Fruit fly (Drosophila melanogaster) whole organism, embryonic: ENCODE results near the gene CG8159.

ENCODE experiments used
- Atf-2 ChIP-seq: fragments of 200-800 bp; sonication (Bioruptor generic); optimal IDR thresholded peaks from 2 replicates; lab custom pipeline; 2016; ENCODE audit warnings: missing biosample characterization, missing genetic modification characterization
- B-H2 ChIP-seq: fragments of 200-800 bp; sonication (Bioruptor generic); optimal IDR thresholded peaks from 2 replicates; lab custom pipeline; 2018; ENCODE audit warnings: missing biosample characterization, mild to moderate bottlenecking, missing genetic modification characterization
- CG10267 ChIP-seq: fragments of 200-800 bp; sonication (Bioruptor generic); optimal IDR thresholded peaks from 2 replicates; lab custom pipeline; 2018; ENCODE audit warnings: missing biosample characterization, mild to moderate bottlenecking, missing genetic modification characterization, moderate library complexity
- CG10959 ChIP-seq: fragments of 200-800 bp; sonication (Bioruptor generic); IDR thresholded peaks from 2 replicates; pipeline ENCODE4 v1.3.6; 2022; ENCODE audit warnings: missing biosample characterization, missing genetic modification characterization
- CG10979 ChIP-seq: fragments of 200-800 bp; sonication (Bioruptor generic); optimal IDR thresholded peaks from 2 replicates; lab custom pipeline; 2018; ENCODE audit warnings: missing biosample characterization, mild to moderate bottlenecking, missing genetic modification characterization, moderate library complexity
- CG11398 ChIP-seq: fragments of 200-800 bp; sonication (Bioruptor generic); optimal IDR thresholded peaks from 2 replicates; lab custom pipeline; 2016; ENCODE audit warnings: missing biosample characterization, missing genetic modification characterization
- CG11504 ChIP-seq: fragments of 200-800 bp; sonication (Bioruptor generic); optimal IDR thresholded peaks from 3 replicates; lab custom pipeline; 2019; ENCODE audit warnings: missing biosample characterization, mild to moderate bottlenecking, missing genetic modification characterization, moderate library complexity
- CG11723 ChIP-seq: fragments of 200-800 bp; sonication (Bioruptor generic); optimal IDR thresholded peaks from 2 replicates; lab custom pipeline; 2017; ENCODE audit warnings: missing biosample characterization, mild to moderate bottlenecking, missing genetic modification characterization
- CG12155 ChIP-seq: fragments of 200-800 bp; sonication (Bioruptor generic); optimal IDR thresholded peaks from 3 replicates; lab custom pipeline; 2016; ENCODE audit warnings: missing biosample characterization, missing genetic modification characterization
- CG12219 ChIP-seq: fragments of 200-800 bp; sonication (Bioruptor generic); optimal IDR thresholded peaks from 3 replicates; lab custom pipeline; 2018; ENCODE audit warnings: missing biosample characterization, mild to moderate bottlenecking, missing genetic modification characterization
- CG12299 ChIP-seq: fragments of 200-800 bp; sonication (Bioruptor generic); optimal IDR thresholded peaks from 2 replicates; lab custom pipeline; 2018; ENCODE audit warnings: missing biosample characterization, mild to moderate bottlenecking, missing genetic modification characterization
- CG12744 ChIP-seq: fragments of 200-800 bp; sonication (Bioruptor generic); optimal IDR thresholded peaks from 2 replicates; lab custom pipeline; 2016; ENCODE audit warnings: missing biosample characterization, missing genetic modification characterization
- CG1603 ChIP-seq: fragments of 200-800 bp; sonication (Bioruptor generic); optimal IDR thresholded peaks from 2 replicates; lab custom pipeline; 2019; ENCODE audit warnings: missing biosample characterization, mild to moderate bottlenecking, missing genetic modification characterization, moderate library complexity
- CG16779 ChIP-seq: fragments of 200-800 bp; sonication (Bioruptor generic); IDR thresholded peaks from 2 replicates; pipeline ENCODE4 v1.3.6; 2022; ENCODE audit warnings: missing biosample characterization, missing genetic modification characterization
- CG17912 ChIP-seq: fragments of 200-800 bp; sonication (Bioruptor generic); optimal IDR thresholded peaks from 2 replicates; lab custom pipeline; 2018; ENCODE audit warnings: missing biosample characterization, mild to moderate bottlenecking, missing genetic modification characterization
- CG30403 ChIP-seq: fragments of 200-800 bp; sonication (Bioruptor generic); optimal IDR thresholded peaks from 3 replicates; lab custom pipeline; 2016; ENCODE audit warnings: missing biosample characterization, missing genetic modification characterization
- CG3065 ChIP-seq: fragments of 200-800 bp; sonication (Bioruptor generic); optimal IDR thresholded peaks from 2 replicates; lab custom pipeline; 2016; ENCODE audit warnings: missing biosample characterization, missing genetic modification characterization
- CG3281 ChIP-seq: fragments of 200-800 bp; sonication (Bioruptor generic); optimal IDR thresholded peaks from 3 replicates; lab custom pipeline; 2017; ENCODE audit warnings: missing biosample characterization, mild to moderate bottlenecking, missing genetic modification characterization
- CG33557 ChIP-seq: fragments of 200-800 bp; sonication (Bioruptor generic); optimal IDR thresholded peaks from 2 replicates; lab custom pipeline; 2019; ENCODE audit warnings: missing biosample characterization, mild to moderate bottlenecking, missing genetic modification characterization, moderate library complexity
- CG4404 ChIP-seq: fragments of 200-800 bp; sonication (Bioruptor generic); IDR thresholded peaks from 2 replicates; pipeline ENCODE4 v1.3.6; 2022; ENCODE audit warnings: missing biosample characterization, missing genetic modification characterization
- CG5180 ChIP-seq: fragments of 200-800 bp; sonication (Bioruptor generic); optimal IDR thresholded peaks from 3 replicates; lab custom pipeline; 2017; ENCODE audit warnings: missing biosample characterization, missing genetic modification characterization, mild to moderate bottlenecking, moderate library complexity, missing genetic modification reagents
- CG6765 ChIP-seq: fragments of 200-800 bp; sonication (Bioruptor generic); optimal IDR thresholded peaks from 3 replicates; lab custom pipeline; 2017; ENCODE audit warnings: missing biosample characterization, mild to moderate bottlenecking, missing genetic modification characterization
- CG6854 ChIP-seq: fragments of 200-800 bp; sonication (Bioruptor generic); optimal IDR thresholded peaks from 3 replicates; lab custom pipeline; 2017; ENCODE audit warnings: missing biosample characterization, mild to moderate bottlenecking, missing genetic modification characterization
- CG8478 ChIP-seq: fragments of >200 bp; optimal IDR thresholded peaks from 2 replicates; lab custom pipeline; 2018
- CG8924 ChIP-seq: fragments of 200-800 bp; optimal IDR thresholded peaks from 3 replicates; lab custom pipeline; 2019; ENCODE audit warnings: missing biosample characterization, mild to moderate bottlenecking, missing genetic modification characterization, moderate library complexity
- CG9817 ChIP-seq: fragments of 200-800 bp; sonication (Bioruptor generic); optimal IDR thresholded peaks from 2 replicates; lab custom pipeline; 2018; ENCODE audit warnings: missing biosample characterization, mild to moderate bottlenecking, missing genetic modification characterization, moderate library complexity
- D19B ChIP-seq: fragments of 200-800 bp; sonication (Bioruptor generic); optimal IDR thresholded peaks from 2 replicates; lab custom pipeline; 2017; ENCODE audit warnings: missing biosample characterization, mild to moderate bottlenecking, missing genetic modification characterization
- Dp ChIP-seq: fragments of 200-800 bp; sonication (Bioruptor generic); optimal IDR thresholded peaks from 2 replicates; lab custom pipeline; 2018; ENCODE audit warnings: missing biosample characterization, mild to moderate bottlenecking, missing genetic modification characterization, moderate library complexity
- ERR ChIP-seq: fragments of 200-800 bp; sonication (Bioruptor generic); optimal IDR thresholded peaks from 2 replicates; lab custom pipeline; 2016; ENCODE audit warnings: missing biosample characterization, missing genetic modification characterization
- Eip74EF ChIP-seq, 2 experiments: fragments of 200-800 bp in 1 of 2; fragments of >200 bp in 1 of 2; sonication (Bioruptor generic) in 1 of 2; optimal IDR thresholded peaks; 2 replicates each; lab custom pipeline; 2017 to 2019; ENCODE audit warnings: missing biosample characterization in 2 of 2, missing genetic modification characterization in 2 of 2, mild to moderate bottlenecking in 1 of 2, moderate library complexity in 1 of 2
- Ets97D ChIP-seq: fragments of 200-800 bp; sonication (Bioruptor generic); optimal IDR thresholded peaks from 3 replicates; lab custom pipeline; 2016; ENCODE audit warnings: missing biosample characterization, missing genetic modification characterization
- Jarid2 ChIP-seq: fragments of 200-800 bp; sonication (Bioruptor generic); optimal IDR thresholded peaks from 3 replicates; lab custom pipeline; 2017; ENCODE audit warnings: mild to moderate bottlenecking, missing biosample characterization, missing genetic modification reagents, missing genetic modification characterization
- Kr ChIP-seq: fragments of 200-800 bp; sonication (Bioruptor generic); optimal IDR thresholded peaks from 2 replicates; lab custom pipeline; 2017; ENCODE audit warnings: missing biosample characterization, mild to moderate bottlenecking, missing genetic modification characterization
- Mad ChIP-seq: fragments of 200-800 bp; sonication (Bioruptor generic); optimal IDR thresholded peaks from 2 replicates; lab custom pipeline; 2016; ENCODE audit warnings: missing biosample characterization, missing genetic modification characterization
- NC2α ChIP-seq: fragments of 200-800 bp; sonication (Bioruptor generic); optimal IDR thresholded peaks from 2 replicates; lab custom pipeline; 2016; ENCODE audit warnings: missing biosample characterization, missing genetic modification characterization
- NK7.1 ChIP-seq: fragments of 200-800 bp; sonication (Bioruptor generic); optimal IDR thresholded peaks from 3 replicates; lab custom pipeline; 2016; ENCODE audit warnings: missing biosample characterization, missing genetic modification characterization
- Oaz ChIP-seq: fragments of 200-800 bp; sonication (Bioruptor generic); IDR thresholded peaks from 2 replicates; pipeline ENCODE4 v1.3.6; 2022; ENCODE audit warnings: missing biosample characterization, missing genetic modification characterization
- Oli ChIP-seq: fragments of 200-800 bp; sonication (Bioruptor generic); optimal IDR thresholded peaks from 2 replicates; lab custom pipeline; 2018; ENCODE audit warnings: missing biosample characterization, mild to moderate bottlenecking, missing genetic modification characterization, moderate library complexity
- bowl ChIP-seq: fragments of 200-800 bp; sonication (Bioruptor generic); IDR thresholded peaks from 2 replicates; pipeline ENCODE4 v1.3.6; 2022; ENCODE audit warnings: missing biosample characterization, missing genetic modification characterization
- cad ChIP-seq: fragments of >200 bp; optimal IDR thresholded peaks from 2 replicates; lab custom pipeline; 2017; ENCODE audit warnings: missing biosample characterization, missing genetic modification characterization
- dysf ChIP-seq: fragments of 200-800 bp; sonication (Bioruptor generic); IDR thresholded peaks from 3 replicates; pipeline ENCODE4 v1.3.6; 2022; ENCODE audit warnings: missing biosample characterization, missing genetic modification characterization
- ftz-f1 ChIP-seq: fragments of 200-800 bp; sonication (Bioruptor generic); optimal IDR thresholded peaks from 2 replicates; lab custom pipeline; 2016; ENCODE audit warnings: missing biosample characterization, missing genetic modification characterization
- fu2 ChIP-seq: fragments of 200-800 bp; sonication (Bioruptor generic); optimal IDR thresholded peaks from 2 replicates; lab custom pipeline; 2016; ENCODE audit warnings: missing biosample characterization, missing genetic modification characterization
- gfzf ChIP-seq: fragments of 200-800 bp; sonication (Bioruptor generic); optimal IDR thresholded peaks from 2 replicates; lab custom pipeline; 2016; ENCODE audit warnings: missing biosample characterization, mild to moderate bottlenecking, missing genetic modification characterization, moderate library complexity
- nau ChIP-seq: fragments of 200-800 bp; sonication (Bioruptor generic); optimal IDR thresholded peaks from 3 replicates; lab custom pipeline; 2017; ENCODE audit warnings: missing biosample characterization, mild to moderate bottlenecking, missing genetic modification characterization, missing genetic modification reagents
- slou ChIP-seq: fragments of 200-800 bp; sonication (Bioruptor generic); optimal IDR thresholded peaks from 3 replicates; lab custom pipeline; 2016; ENCODE audit warnings: missing biosample characterization, missing genetic modification characterization
- sr ChIP-seq: fragments of 200-800 bp; sonication (Bioruptor generic); IDR thresholded peaks from 3 replicates; pipeline ENCODE4 v1.3.6; 2022; ENCODE audit warnings: missing biosample characterization, missing genetic modification characterization
- tin ChIP-seq: fragments of 200-800 bp; sonication (Bioruptor generic); optimal IDR thresholded peaks from 3 replicates; lab custom pipeline; 2016; ENCODE audit warnings: missing biosample characterization, missing genetic modification characterization
- unpg ChIP-seq: fragments of 200-800 bp; sonication (Bioruptor generic); optimal IDR thresholded peaks from 3 replicates; lab custom pipeline; 2018; ENCODE audit warnings: missing biosample characterization, mild to moderate bottlenecking, missing genetic modification characterization, moderate library complexity
- wor ChIP-seq: fragments of 200-800 bp; sonication (Bioruptor generic); IDR thresholded peaks from 2 replicates; pipeline ENCODE4 v1.3.6; 2022; ENCODE audit warnings: missing biosample characterization, missing genetic modification characterization

The CG8159 gene

dm6 chr3R:8731597-8732263 lies 5.1 kb downstream of the CG8159 start, which contains the start of the genes M1BP and CG8202 (continued):
- no peak for TF ChIP-seq CG11398 (GFP tag; lab: Kevin White, UChicago)
- TF ChIP-seq CG10979 (tag; lab: Kevin White, UChicago): peak; percentile 93
- TF ChIP-seq CG4404 (GFP tag; lab: Robert Waterston, UW): peak; percentile 74
- peak; percentile 71 for TF ChIP-seq D19B (GFP tag; lab: Kevin White, UChicago)
- no peak for TF ChIP-seq Jarid2 (GFP tag; lab: Kevin White, UChicago)
- TF ChIP-seq dysf (GFP tag; lab: Robert Waterston, UW): peak; percentile 88
- no peak for TF ChIP-seq Ets97D (GFP tag; lab: Kevin White, UChicago)
- no peak for TF ChIP-seq CG5180 (GFP tag; lab: Kevin White, UChicago)
- peak; percentile 78 for TF ChIP-seq CG12299 (tag; lab: Kevin White, UChicago)
- TF ChIP-seq CG11504 (tag; lab: Kevin White, UChicago): peak; percentile 93
- TF ChIP-seq nau (GFP tag; lab: Kevin White, UChicago): no peak
- TF ChIP-seq Dp: peak; percentile 2
- TF ChIP-seq CG8478 (lab: Kevin White, UChicago): no peak
- TF ChIP-seq Eip74EF (GFP tag; optimal IDR thresholded peaks at IDR 0.05; lab: Kevin White, UChicago): no peak
- peak; percentile 86 for TF ChIP-seq CG9817 (tag; lab: Kevin White, UChicago)
- no peak for TF ChIP-seq Oaz
- peak; percentile 93 for TF ChIP-seq B-H2 (GFP tag; lab: Kevin White, UChicago)
- TF ChIP-seq CG12744: peak; percentile 31
- TF ChIP-seq fu2 (GFP tag; lab: Kevin White, UChicago): peak; percentile 45
- TF ChIP-seq CG17912 (GFP tag; lab: Kevin White, UChicago): peak; percentile 68
- no peak for TF ChIP-seq CG16779 (GFP tag; lab: Robert Waterston, UW)
- peak; percentile 70 for TF ChIP-seq Mad (GFP tag; lab: Kevin White, UChicago)
- TF ChIP-seq CG12219 (GFP tag; lab: Kevin White, UChicago): peak; percentile 53
- TF ChIP-seq unpg: peak; percentile 80
- peak; percentile 92 for TF ChIP-seq Oli
- TF ChIP-seq CG10959 (GFP tag; lab: Robert Waterston, UW): peak; percentile 62
- peak; percentile 78 for TF ChIP-seq CG12155 (GFP tag; lab: Kevin White, UChicago)
- TF ChIP-seq CG1603 (tag; lab: Kevin White, UChicago): peak; percentile 54
- TF ChIP-seq slou: peak; percentile 41
- TF ChIP-seq ERR (GFP tag; lab: Kevin White, UChicago): no peak
- peak; percentile 96 for TF ChIP-seq CG8924 (tag; lab: Kevin White, UChicago)
- TF ChIP-seq Kr: peak; percentile 7
- TF ChIP-seq CG6854 (GFP tag; lab: Kevin White, UChicago): peak; percentile 88
- TF ChIP-seq CG11723 (GFP tag; lab: Kevin White, UChicago): peak; percentile 87
- TF ChIP-seq wor (GFP tag; lab: Robert Waterston, UW): peak; percentile 56
- TF ChIP-seq gfzf (GFP tag; lab: Kevin White, UChicago): no peak
- peak; percentile 91 for TF ChIP-seq CG10267 (tag; lab: Kevin White, UChicago)
- TF ChIP-seq NC2α (GFP tag; lab: Kevin White, UChicago): no peak
- TF ChIP-seq CG3281 (GFP tag; lab: Kevin White, UChicago): peak; percentile 93
- TF ChIP-seq CG6765 (GFP tag; lab: Kevin White, UChicago): peak; percentile 87
- no peak for TF ChIP-seq bowl (GFP tag; lab: Robert Waterston, UW)
- TF ChIP-seq ftz-f1 (GFP tag; lab: Kevin White, UChicago): no peak
- peak; percentile 94 for TF ChIP-seq CG33557 (GFP tag; lab: Kevin White, UChicago)
- no peak for TF ChIP-seq cad (GFP tag; lab: Kevin White, UChicago)
- no peak for TF ChIP-seq sr (GFP tag; lab: Robert Waterston, UW)
- TF ChIP-seq tin (GFP tag; lab: Kevin White, UChicago): peak; percentile 88
- peak; percentile 90 for TF ChIP-seq CG30403 (GFP tag; lab: Kevin White, UChicago)
- no peak for TF ChIP-seq Atf-2 (GFP tag; lab: Kevin White, UChicago)
- TF ChIP-seq NK7.1 (GFP tag; lab: Kevin White, UChicago): no peak
- peak; percentile 73 for TF ChIP-seq CG3065 (GFP tag; lab: Kevin White, UChicago)
